Fruit fly (Drosophila melanogaster) whole organism, embryonic: ENCODE results near the gene CG34432.

Experiments
- Adf1 ChIP-seq: fragments of 200-800 bp; sonication (Bioruptor generic); IDR thresholded peaks from 2 replicates; pipeline ENCODE4 v1.3.6; 2022; ENCODE audit warnings: missing biosample characterization, missing genetic modification characterization
- Atf-2 ChIP-seq: fragments of 200-800 bp; sonication (Bioruptor generic); optimal IDR thresholded peaks from 2 replicates; lab custom pipeline; 2016; ENCODE audit warnings: missing biosample characterization, missing genetic modification characterization
- Bdp1 ChIP-seq: fragments of 200-800 bp; sonication (Bioruptor generic); optimal IDR thresholded peaks from 3 replicates; lab custom pipeline; 2016; ENCODE audit warnings: missing biosample characterization, missing genetic modification characterization
- CG10543 ChIP-seq: fragments of 200-800 bp; sonication (Bioruptor generic); optimal IDR thresholded peaks from 3 replicates; lab custom pipeline; 2017; ENCODE audit warnings: missing biosample characterization, mild to moderate bottlenecking, missing genetic modification characterization, moderate library complexity
- CG11695 ChIP-seq: fragments of 200-800 bp; sonication (Bioruptor generic); IDR thresholded peaks from 3 replicates; pipeline ENCODE4 v1.3.6; 2022; ENCODE audit warnings: missing biosample characterization, missing genetic modification characterization
- CG12769 ChIP-seq: fragments of 200-800 bp; sonication (Bioruptor generic); optimal IDR thresholded peaks from 2 replicates; lab custom pipeline; 2019; ENCODE audit warnings: missing biosample characterization, mild to moderate bottlenecking, missing genetic modification characterization, moderate library complexity
- CG13624 ChIP-seq: fragments of 200-800 bp; sonication (Bioruptor generic); optimal IDR thresholded peaks from 2 replicates; lab custom pipeline; 2016; ENCODE audit warnings: missing biosample characterization, missing genetic modification characterization
- CG13894 ChIP-seq: fragments of 200-800 bp; sonication (Bioruptor generic); optimal IDR thresholded peaks from 3 replicates; lab custom pipeline; 2018; ENCODE audit warnings: missing biosample characterization, mild to moderate bottlenecking, missing genetic modification characterization, moderate library complexity
- CG1603 ChIP-seq: fragments of 200-800 bp; sonication (Bioruptor generic); optimal IDR thresholded peaks from 2 replicates; lab custom pipeline; 2019; ENCODE audit warnings: missing biosample characterization, mild to moderate bottlenecking, missing genetic modification characterization, moderate library complexity
- CG16813 ChIP-seq: fragments of 200-800 bp; sonication (Bioruptor generic); IDR thresholded peaks from 3 replicates; pipeline ENCODE4 v1.3.6; 2022; ENCODE audit warnings: missing biosample characterization, missing genetic modification characterization; ENCODE audit not compliant: partially characterized antibody
- CG17568 ChIP-seq: fragments of 200-800 bp; sonication (Bioruptor generic); optimal IDR thresholded peaks from 2 replicates; lab custom pipeline; 2018; ENCODE audit warnings: missing biosample characterization, mild to moderate bottlenecking, missing genetic modification characterization, moderate library complexity
- CG17612 ChIP-seq: fragments of 200-800 bp; sonication (Bioruptor generic); IDR thresholded peaks from 2 replicates; pipeline ENCODE4 v1.3.6; 2022; ENCODE audit warnings: missing biosample characterization, missing genetic modification characterization
- CG18262 ChIP-seq: fragments of 200-800 bp; optimal IDR thresholded peaks from 3 replicates; lab custom pipeline; 2019; ENCODE audit warnings: missing biosample characterization, mild to moderate bottlenecking, missing genetic modification characterization, moderate library complexity
- CG1832 ChIP-seq: fragments of 200-800 bp; sonication (Bioruptor generic); optimal IDR thresholded peaks from 2 replicates; lab custom pipeline; 2017; ENCODE audit warnings: missing biosample characterization, mild to moderate bottlenecking, missing genetic modification characterization, inconsistent platforms
- CG2712 ChIP-seq: fragments of 200-800 bp; optimal IDR thresholded peaks from 3 replicates; lab custom pipeline; 2019; ENCODE audit warnings: missing biosample characterization, mild to moderate bottlenecking, missing genetic modification characterization, moderate library complexity
- CG31441 ChIP-seq: fragments of 200-800 bp; sonication (Bioruptor generic); IDR thresholded peaks from 2 replicates; pipeline ENCODE4 v1.3.6; 2022; ENCODE audit warnings: missing biosample characterization, missing genetic modification characterization
- CG33213 ChIP-seq: fragments of 200-800 bp; sonication (Bioruptor generic); optimal IDR thresholded peaks from 3 replicates; lab custom pipeline; 2016; ENCODE audit warnings: missing biosample characterization, missing genetic modification characterization
- CG3407 ChIP-seq: fragments of 200-800 bp; sonication (Bioruptor generic); optimal IDR thresholded peaks from 2 replicates; lab custom pipeline; 2018; ENCODE audit warnings: missing biosample characterization, mild to moderate bottlenecking, missing genetic modification characterization
- CG3995 ChIP-seq: fragments of 200-800 bp; sonication (Bioruptor generic); optimal IDR thresholded peaks from 3 replicates; lab custom pipeline; 2016; ENCODE audit warnings: missing biosample characterization, missing genetic modification characterization
- CG4328 ChIP-seq: fragments of 200-800 bp; sonication (Bioruptor generic); optimal IDR thresholded peaks from 3 replicates; lab custom pipeline; 2017; ENCODE audit warnings: missing biosample characterization, missing genetic modification reagents, missing genetic modification characterization
- CG8089 ChIP-seq: fragments of 200-800 bp; sonication (Bioruptor generic); optimal IDR thresholded peaks from 3 replicates; lab custom pipeline; 2016; ENCODE audit warnings: missing biosample characterization, missing genetic modification characterization
- CG9215 ChIP-seq: fragments of 200-800 bp; sonication (Bioruptor generic); IDR thresholded peaks from 2 replicates; pipeline ENCODE4 v1.3.6; 2022; ENCODE audit warnings: missing biosample characterization, missing genetic modification characterization
- CG9609 ChIP-seq: fragments of 200-800 bp; sonication (Bioruptor generic); optimal IDR thresholded peaks from 3 replicates; lab custom pipeline; 2016; ENCODE audit warnings: missing biosample characterization, missing genetic modification characterization
- CG9817 ChIP-seq: fragments of 200-800 bp; sonication (Bioruptor generic); optimal IDR thresholded peaks from 2 replicates; lab custom pipeline; 2018; ENCODE audit warnings: missing biosample characterization, mild to moderate bottlenecking, missing genetic modification characterization, moderate library complexity
- Dad ChIP-seq: fragments of 200-800 bp; sonication (Bioruptor generic); optimal IDR thresholded peaks from 3 replicates; lab custom pipeline; 2016; ENCODE audit warnings: missing biosample characterization, missing genetic modification characterization
- ERR ChIP-seq: fragments of 200-800 bp; sonication (Bioruptor generic); optimal IDR thresholded peaks from 2 replicates; lab custom pipeline; 2016; ENCODE audit warnings: missing biosample characterization, missing genetic modification characterization
- Gsc ChIP-seq: fragments of 200-800 bp; sonication (Bioruptor generic); IDR thresholded peaks from 2 replicates; pipeline ENCODE4 v1.3.6; 2022; ENCODE audit warnings: missing biosample characterization, missing genetic modification characterization
- HLH3B ChIP-seq: fragments of 200-800 bp; sonication (Bioruptor generic); IDR thresholded peaks from 2 replicates; pipeline ENCODE4 v1.3.6; 2022; ENCODE audit warnings: missing biosample characterization, missing genetic modification characterization
- Hr3 ChIP-seq: fragments of 200-800 bp; sonication (Bioruptor generic); optimal IDR thresholded peaks from 3 replicates; lab custom pipeline; 2016; ENCODE audit warnings: missing biosample characterization, missing genetic modification characterization
- Max ChIP-seq: fragments of 200-800 bp; sonication (Bioruptor generic); optimal IDR thresholded peaks from 2 replicates; lab custom pipeline; 2016; ENCODE audit warnings: missing biosample characterization, mild to moderate bottlenecking, missing genetic modification characterization
- Mes4 ChIP-seq: fragments of 200-800 bp; sonication (Bioruptor generic); optimal IDR thresholded peaks from 2 replicates; lab custom pipeline; 2016; ENCODE audit warnings: missing biosample characterization, missing genetic modification characterization
- Rx ChIP-seq: fragments of 200-800 bp; sonication (Bioruptor generic); IDR thresholded peaks from 2 replicates; pipeline ENCODE4 v1.3.6; 2022; ENCODE audit warnings: missing biosample characterization, missing genetic modification characterization
- Scr ChIP-seq: fragments of 200-800 bp; sonication (Bioruptor generic); IDR thresholded peaks from 2 replicates; pipeline ENCODE4 v1.3.6; 2022; ENCODE audit warnings: missing biosample characterization, missing genetic modification characterization; ENCODE audit not compliant: partially characterized antibody
- Sry-δ ChIP-seq: fragments of 200-800 bp; sonication (Bioruptor generic); optimal IDR thresholded peaks from 2 replicates; lab custom pipeline; 2016; ENCODE audit warnings: missing biosample characterization, missing genetic modification characterization
- bcd ChIP-seq: fragments of 200-800 bp; sonication (Bioruptor generic); optimal IDR thresholded peaks from 2 replicates; lab custom pipeline; 2017; ENCODE audit warnings: missing biosample characterization, mild to moderate bottlenecking, missing genetic modification characterization
- crp ChIP-seq, 2 experiments: fragments of 200-800 bp; sonication (Bioruptor generic); optimal IDR thresholded peaks; 2 replicates in 1 of 2; 3 replicates in 1 of 2; lab custom pipeline; 2017; ENCODE audit warnings: missing biosample characterization in 2 of 2, missing genetic modification characterization in 2 of 2, mild to moderate bottlenecking in 1 of 2, moderate library complexity in 1 of 2
- exex ChIP-seq: fragments of 200-800 bp; sonication (Bioruptor generic); optimal IDR thresholded peaks from 4 replicates; lab custom pipeline; 2018; ENCODE audit warnings: missing biosample characterization, mild to moderate bottlenecking, missing genetic modification characterization, moderate library complexity
- gcm2 ChIP-seq: fragments of 200-800 bp; sonication (Bioruptor generic); optimal IDR thresholded peaks from 2 replicates; lab custom pipeline; 2016; ENCODE audit warnings: missing biosample characterization, missing genetic modification characterization
- hb ChIP-seq: fragments of 200-800 bp; sonication (Bioruptor generic); IDR thresholded peaks from 3 replicates; pipeline ENCODE4 v1.3.6; 2022; ENCODE audit warnings: missing biosample characterization, missing genetic modification characterization; ENCODE audit not compliant: partially characterized antibody
- jing ChIP-seq: fragments of 200-800 bp; sonication (Bioruptor generic); optimal IDR thresholded peaks from 2 replicates; lab custom pipeline; 2018; ENCODE audit warnings: missing biosample characterization, mild to moderate bottlenecking, missing genetic modification characterization
- kah ChIP-seq: fragments of 200-800 bp; sonication (Bioruptor generic); optimal IDR thresholded peaks from 2 replicates; lab custom pipeline; 2018; ENCODE audit warnings: missing biosample characterization, mild to moderate bottlenecking, missing genetic modification characterization
- otp ChIP-seq: fragments of 200-800 bp; sonication (Bioruptor generic); IDR thresholded peaks from 3 replicates; pipeline ENCODE4, ENCODE4 v1.3.6; 2022; ENCODE audit warnings: missing biosample characterization, missing genetic modification characterization
- sc ChIP-seq, 3 experiments: fragments of >200 bp in 2 of 3; fragments of 200-800 bp in 1 of 3; sonication (Bioruptor generic) in 1 of 3; optimal IDR thresholded peaks; 2 replicates in 2 of 3; 3 replicates in 1 of 3; lab custom pipeline; 2017; ENCODE audit warnings: mild to moderate bottlenecking in 1 of 3, missing biosample characterization in 1 of 3, missing genetic modification characterization in 1 of 3, missing genetic modification reagents in 1 of 3
- tgo ChIP-seq: fragments of 200-800 bp; sonication (Bioruptor generic); IDR thresholded peaks from 3 replicates; pipeline ENCODE4 v1.3.6; 2022; ENCODE audit warnings: missing biosample characterization, missing genetic modification characterization
- toy ChIP-seq: fragments of 200-800 bp; sonication (Bioruptor generic); IDR thresholded peaks from 2 replicates; pipeline ENCODE4 v1.3.6; 2022; ENCODE audit warnings: missing biosample characterization, missing genetic modification characterization
- trem ChIP-seq: fragments of 200-800 bp; optimal IDR thresholded peaks from 3 replicates; lab custom pipeline; 2019; ENCODE audit warnings: missing biosample characterization, mild to moderate bottlenecking, missing genetic modification characterization, moderate library complexity
- unpg ChIP-seq: fragments of 200-800 bp; sonication (Bioruptor generic); optimal IDR thresholded peaks from 3 replicates; lab custom pipeline; 2018; ENCODE audit warnings: missing biosample characterization, mild to moderate bottlenecking, missing genetic modification characterization, moderate library complexity
- zen ChIP-seq: fragments of 200-800 bp; sonication (Bioruptor generic); optimal IDR thresholded peaks from 3 replicates; lab custom pipeline; 2018; ENCODE audit warnings: missing biosample characterization, mild to moderate bottlenecking, missing genetic modification characterization, moderate library complexity

The CG34432 gene

DNA sequence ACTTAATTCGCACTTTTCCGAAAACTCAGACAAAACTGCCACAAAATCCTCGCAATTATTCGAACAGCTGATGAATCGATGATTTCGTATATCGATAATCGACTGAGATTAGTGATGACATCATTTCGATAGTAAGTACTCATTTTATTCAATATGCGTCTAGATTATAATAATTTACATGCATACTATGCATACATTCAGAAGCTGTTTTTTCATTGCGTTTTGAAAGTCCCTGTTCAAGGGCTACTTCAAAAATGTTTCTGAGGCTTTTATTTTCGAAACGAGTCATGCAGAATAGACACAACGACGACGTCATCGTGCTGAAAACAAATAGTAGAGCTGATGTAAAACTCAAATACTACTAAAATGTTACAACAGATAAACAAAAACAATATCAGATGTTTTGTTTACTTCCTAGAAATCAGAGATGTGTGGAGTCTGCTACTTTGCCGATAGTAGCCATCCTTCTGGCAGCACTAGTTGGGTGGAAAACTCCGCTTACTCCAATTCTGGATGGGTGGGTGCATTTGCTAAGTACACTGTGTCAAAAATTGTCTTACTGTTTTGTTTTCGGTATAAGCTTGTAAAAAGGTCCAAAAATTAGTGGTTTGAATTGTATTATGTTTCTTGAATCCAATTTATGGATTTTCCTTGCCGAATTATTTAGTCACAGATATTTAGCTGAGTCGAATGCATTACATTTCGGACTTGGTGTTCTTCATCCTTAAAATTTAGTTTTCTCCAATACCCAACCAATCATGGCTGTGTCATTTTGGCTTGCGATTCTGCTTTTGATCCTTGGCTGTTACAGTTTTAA is 47.3 kb upstream of the CG34432 start, which contains the start of the genes CG2246 and CG31021 (continued):
- peak; percentile 62 for TF ChIP-seq trem (tag; lab: Kevin White, UChicago)
- TF ChIP-seq CG2712 (tag; lab: Kevin White, UChicago), result peak; percentile 61
- peak; percentile 11 for TF ChIP-seq CG13894 (tag; lab: Kevin White, UChicago)
- TF ChIP-seq kah (GFP tag; lab: Kevin White, UChicago), result no peak
- no peak for TF ChIP-seq CG4328 (GFP tag; lab: Kevin White, UChicago)
- TF ChIP-seq otp, result no peak
- peak; percentile 47 for TF ChIP-seq CG18262 (tag; lab: Kevin White, UChicago)
- peak; percentile 93 for TF ChIP-seq CG33213 (GFP tag; lab: Kevin White, UChicago)
- peak; percentile 35 for TF ChIP-seq CG10543
- 0 out of 3 replicates have a peak, but pooled peaks have one; percentile 73 for TF ChIP-seq hb (GFP tag; lab: Robert Waterston, UW)
- peak; percentile 15; the same call in 1 of the 2 replicates for TF ChIP-seq Rx
- no peak for TF ChIP-seq CG3407 (GFP tag; lab: Kevin White, UChicago)
- peak; percentile 60 for TF ChIP-seq CG9215 (GFP tag; lab: Robert Waterston, UW)
- peak; percentile 51 for TF ChIP-seq Bdp1 (GFP tag; lab: Kevin White, UChicago)
- TF ChIP-seq tgo (GFP tag; lab: Robert Waterston, UW), result peak; percentile 41
- TF ChIP-seq CG1832 (GFP tag; lab: Kevin White, UChicago), result no peak
- peak; percentile 49 for TF ChIP-seq Max
- peak; percentile 89 for TF ChIP-seq CG16813 (GFP tag; lab: Robert Waterston, UW)
- TF ChIP-seq CG8089 (GFP tag; lab: Kevin White, UChicago), result no peak
- peak; percentile 58 to 90 for TF ChIP-seq crp (GFP tag; optimal IDR thresholded peaks at IDR 0.05; lab: Kevin White, UChicago)
- TF ChIP-seq sc (optimal IDR thresholded peaks at IDR 0.05; lab: Kevin White, UChicago), result no peak
- no peak for TF ChIP-seq sc (GFP tag; optimal IDR thresholded peaks at IDR 0.05; lab: Kevin White, UChicago)
- peak; percentile 44 for TF ChIP-seq Mes4 (GFP tag; lab: Kevin White, UChicago)
- peak; percentile 48; the same call in 1 of the 2 replicates for TF ChIP-seq CG31441 (GFP tag; lab: Robert Waterston, UW)
- TF ChIP-seq Sry-δ (GFP tag; lab: Kevin White, UChicago), result peak; percentile 99
- no peak for TF ChIP-seq CG11695 (GFP tag; lab: Robert Waterston, UW)
- no peak for TF ChIP-seq Adf1 (GFP tag; lab: Robert Waterston, UW)
- TF ChIP-seq CG9817 (tag; lab: Kevin White, UChicago), result peak; percentile 61
- peak; percentile 57 for TF ChIP-seq Dad (GFP tag; lab: Kevin White, UChicago)
- peak; percentile 16 for TF ChIP-seq unpg
- no peak for TF ChIP-seq Gsc (GFP tag; lab: Robert Waterston, UW)
- no peak for TF ChIP-seq CG12769 (tag; lab: Kevin White, UChicago)
- TF ChIP-seq CG17612, result no peak
- peak; percentile 49 for TF ChIP-seq Hr3 (GFP tag; lab: Kevin White, UChicago)
- TF ChIP-seq CG3995 (GFP tag; lab: Kevin White, UChicago), result peak; percentile 84
- TF ChIP-seq exex, result peak; percentile 9
- peak; percentile 76 for TF ChIP-seq CG13624
- peak; percentile 30 for TF ChIP-seq ERR (GFP tag; lab: Kevin White, UChicago)
- peak; percentile 29 for TF ChIP-seq zen (tag; lab: Kevin White, UChicago)
- peak; percentile 81 for TF ChIP-seq Scr (GFP tag; lab: Robert Waterston, UW)
- peak; percentile 20 for TF ChIP-seq HLH3B (GFP tag; lab: Robert Waterston, UW)
- peak; percentile 36 for TF ChIP-seq CG9609 (GFP tag; lab: Kevin White, UChicago)
- TF ChIP-seq jing (GFP tag; lab: Kevin White, UChicago), result no peak
- no peak for TF ChIP-seq toy
- no peak for TF ChIP-seq gcm2 (GFP tag; lab: Kevin White, UChicago)
- no peak for TF ChIP-seq CG17568
- peak; percentile 52 for TF ChIP-seq Atf-2
- peak; percentile 79 for TF ChIP-seq CG1603 (tag; lab: Kevin White, UChicago)
- TF ChIP-seq bcd (GFP tag; lab: Kevin White, UChicago), result peak; percentile 60
